Worm (Caenorhabditis elegans): ENCODE measurements around the gene F55H2.8.

F55H2.8 gene

DNA sequence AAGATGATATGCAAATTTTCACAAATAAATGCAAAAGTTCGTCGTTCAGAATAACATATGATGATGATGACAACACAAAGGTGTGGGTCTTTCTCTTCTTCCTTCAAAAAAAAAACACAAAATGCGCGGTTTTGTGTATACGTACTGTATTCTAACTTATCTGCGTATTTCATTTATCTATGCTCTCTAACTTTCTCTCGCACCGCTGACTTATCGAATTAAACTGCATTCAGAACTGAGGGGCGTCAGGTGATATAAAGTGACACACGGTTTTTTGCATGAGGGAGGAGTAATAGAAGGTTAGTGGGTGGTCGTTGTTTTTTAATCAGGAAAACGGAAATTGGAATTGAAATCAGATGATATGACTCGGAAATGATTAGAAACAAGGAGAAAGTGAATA is 13.4 kb upstream of the F55H2.8 start, which contains the start of gene sod-4 (continued):
- TF ChIP-seq mdl-1 (tag; optimal IDR thresholded peaks at IDR 0.05) = peak in 1 of 2 experiments; percentile 47
- peak in 1 of 2 experiments; percentile 6 for TF ChIP-seq efl-1 (optimal IDR thresholded peaks at IDR 0.05)
- peak in 1 of 2 experiments; percentile 86 for TF ChIP-seq efl-1 (GFP tag; optimal IDR thresholded peaks at IDR 0.05 in 1 of 2)
- no peak for TF ChIP-seq C34B4.2 (tag; optimal IDR thresholded peaks at IDR 0.05)
- TF ChIP-seq egl-13 (tag; optimal IDR thresholded peaks at IDR 0.05) = no peak
- TF ChIP-seq egl-27 (tag; optimal IDR thresholded peaks at IDR 0.05) = no peak
- peak; percentile 25 for TF ChIP-seq skn-1 (tag; optimal IDR thresholded peaks at IDR 0.05)
- peak; percentile 85 for TF ChIP-seq nhr-85 (tag)
- TF ChIP-seq tlp-1 (tag; optimal IDR thresholded peaks at IDR 0.05) = no peak
- peak in 1 of 2 experiments; percentile 57 for TF ChIP-seq lsy-2 (tag; optimal IDR thresholded peaks at IDR 0.05)
- TF ChIP-seq lin-13 (GFP tag; optimal IDR thresholded peaks at IDR 0.05) = peak; percentile 13
- no peak for TF ChIP-seq irx-1 (tag; optimal IDR thresholded peaks at IDR 0.05)
- peak; percentile 83 for TF ChIP-seq lin-14 (GFP tag; optimal IDR thresholded peaks at IDR 0.05)
- no peak for TF ChIP-seq ztf-4 (tag; optimal IDR thresholded peaks at IDR 0.05)
- no peak for TF ChIP-seq unc-62 (GFP tag; optimal IDR thresholded peaks at IDR 0.05)
- TF ChIP-seq tbx-2 (tag; optimal IDR thresholded peaks at IDR 0.05) = peak; percentile 25
- peak in 2 of 3 experiments; percentile 17 to 36 for TF ChIP-seq dpl-1 (GFP tag; optimal IDR thresholded peaks at IDR 0.05)
- TF ChIP-seq pag-3 (tag; optimal IDR thresholded peaks at IDR 0.05; ENCODE audit: borderline replicate concordance, insufficient read depth) = peak; percentile 2
- TF ChIP-seq nhr-11 (tag; optimal IDR thresholded peaks at IDR 0.05) = no peak
- no peak for TF ChIP-seq ceh-8 (GFP tag; optimal IDR thresholded peaks at IDR 0.05)
- no peak for TF ChIP-seq unc-130 (tag; optimal IDR thresholded peaks at IDR 0.05)

DNA sequence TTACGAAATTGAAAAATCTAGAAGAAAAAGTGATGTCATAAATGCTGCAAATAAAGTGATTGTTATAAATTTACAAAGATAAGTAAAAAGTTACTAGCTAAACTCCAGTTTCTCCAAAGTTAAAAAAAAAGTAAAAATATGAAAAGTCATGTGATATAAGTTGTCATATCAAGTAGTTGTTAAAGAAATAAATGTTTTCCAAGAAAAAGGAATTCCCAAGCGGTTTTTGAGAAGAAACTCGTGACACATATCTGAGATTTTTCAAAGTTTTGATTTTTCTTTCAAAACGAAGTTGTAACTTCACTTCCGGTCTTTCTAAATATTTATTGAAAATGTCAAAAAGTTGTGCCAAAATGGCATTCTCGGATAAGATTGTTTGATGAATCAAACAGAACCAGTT is 12.6 kb upstream of the F55H2.8 start:
- TF ChIP-seq snpc-4 (tag; optimal IDR thresholded peaks at IDR 0.05) (no peak), mdl-1 (tag; optimal IDR thresholded peaks at IDR 0.05) (no peak), lin-15B (tag; optimal IDR thresholded peaks at IDR 0.05) (no peak), ztf-4 (tag; optimal IDR thresholded peaks at IDR 0.05) (no peak), lsy-2 (tag; optimal IDR thresholded peaks at IDR 0.05) (peak; percentile 31 to 35), hlh-17 (GFP tag; optimal IDR thresholded peaks at IDR 0.05; ENCODE audit: borderline replicate concordance) (no peak), zag-1 (tag; optimal IDR thresholded peaks at IDR 0.05) (no peak), fkh-4 (tag; optimal IDR thresholded peaks at IDR 0.05; ENCODE audit: borderline replicate concordance) (no peak), fkh-8 (tag; optimal IDR thresholded peaks at IDR 0.05) (peak; percentile 11), zip-4 (GFP tag; optimal IDR thresholded peaks at IDR 0.05) (no peak), lin-39 (tag; optimal IDR thresholded peaks at IDR 0.05) (peak; percentile 52), nhr-11 (tag; optimal IDR thresholded peaks at IDR 0.05) (no peak), nhr-19 (GFP tag; conservative IDR thresholded peaks at IDR 0.05) (peak; percentile 8; the same call in 1 of the 2 replicates), swsn-7 (tag; optimal IDR thresholded peaks at IDR 0.05) (peak; percentile 16), nhr-71 (tag; optimal IDR thresholded peaks at IDR 0.05) (peak; percentile 56), nhr-85 (tag) (peak; percentile 38), pag-3 (tag; optimal IDR thresholded peaks at IDR 0.05; ENCODE audit: borderline replicate concordance, insufficient read depth) (no peak), unc-86 (tag; optimal IDR thresholded peaks at IDR 0.05) (no peak), vab-15 (tag; optimal IDR thresholded peaks at IDR 0.05) (no peak), lin-14 (GFP tag; optimal IDR thresholded peaks at IDR 0.05) (peak; percentile 59), hpl-2 (GFP tag; optimal IDR thresholded peaks at IDR 0.05) (no peak), aly-2 (tag; optimal IDR thresholded peaks at IDR 0.05) (no peak), nhr-47 (tag; optimal IDR thresholded peaks at IDR 0.05) (peak; percentile 21)

ce11 chrIII:9502155-9502714 is 11.4 kb upstream of the F55H2.8 start:
- TF ChIP-seq isw-1 (GFP tag; IDR thresholded peaks at IDR 0.05) (no peak), swsn-7 (tag; optimal IDR thresholded peaks at IDR 0.05) (no peak), vab-15 (tag; optimal IDR thresholded peaks at IDR 0.05) (no peak), nhr-20 (tag; optimal IDR thresholded peaks at IDR 0.05) (no peak), pqm-1 (tag; optimal IDR thresholded peaks at IDR 0.05) (no peak), unc-98 (GFP tag; IDR thresholded peaks at IDR 0.05) (no peak), elt-3 (tag; optimal IDR thresholded peaks at IDR 0.05) (peak in 5 of 6 experiments; percentile 27 to 81 (median 76)), unc-30 (tag; optimal IDR thresholded peaks at IDR 0.05) (no peak), rnt-1 (tag; optimal IDR thresholded peaks at IDR 0.05) (no peak), zip-4 (GFP tag; optimal IDR thresholded peaks at IDR 0.05) (no peak), lin-35 (GFP tag; optimal IDR thresholded peaks at IDR 0.05) (peak in 1 of 2 experiments; percentile 7), aly-2 (tag; optimal IDR thresholded peaks at IDR 0.05) (no peak), lin-14 (GFP tag; optimal IDR thresholded peaks at IDR 0.05) (peak; percentile 44), efl-3 (GFP tag; optimal IDR thresholded peaks at IDR 0.05) (no peak), fos-1 (tag; optimal IDR thresholded peaks at IDR 0.05) (no peak), tlp-1 (tag; optimal IDR thresholded peaks at IDR 0.05) (no peak), nhr-71 (tag; optimal IDR thresholded peaks at IDR 0.05) (peak; percentile 20), jun-1 (tag; optimal IDR thresholded peaks at IDR 0.05) (no peak), C16A3.4 (tag; optimal IDR thresholded peaks at IDR 0.05) (peak; percentile 17)

Data from whole organism, L1 larva.